Fruit fly (Drosophila melanogaster): ENCODE data around the gene Pop4.

Pop4 gene

DNA sequence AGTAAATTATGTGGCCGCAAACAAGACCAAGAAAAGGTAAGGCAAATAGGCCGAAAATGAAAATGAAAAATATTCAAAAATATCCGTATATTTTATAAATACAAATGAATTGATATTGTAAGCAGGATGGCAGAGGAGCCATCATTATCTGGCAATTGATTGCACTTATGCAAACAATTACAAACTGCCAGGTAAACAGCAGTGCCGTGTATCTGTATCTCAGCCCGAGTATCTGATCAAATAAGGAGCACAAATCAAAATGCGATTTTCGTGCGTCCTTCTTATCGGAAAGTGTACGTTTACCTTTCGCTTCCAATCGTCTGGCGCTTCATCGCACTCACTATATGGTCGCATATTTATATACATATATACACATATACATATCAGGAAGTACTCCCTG, 35.4 kb downstream of the Pop4 start:
- no peak for TF ChIP-seq CG8478 (optimal IDR thresholded peaks at IDR 0.05)
- no peak for TF ChIP-seq CTCF (optimal IDR thresholded peaks at IDR 0.05)

dm6 chr3L:7942403-7942952, 36.0 kb downstream of the Pop4 start:
- TF ChIP-seq CG8478 (optimal IDR thresholded peaks at IDR 0.05) = no peak
- no peak for TF ChIP-seq CTCF (optimal IDR thresholded peaks at IDR 0.05)

- TF ChIP-seq CTCF (optimal IDR thresholded peaks at IDR 0.05) (peak; percentile 51 to 68), CG8478 (optimal IDR thresholded peaks at IDR 0.05) (no peak)
These were observed 36.9 kb downstream of the Pop4 start for dm6 chr3L:7941514-7941913.

DNA sequence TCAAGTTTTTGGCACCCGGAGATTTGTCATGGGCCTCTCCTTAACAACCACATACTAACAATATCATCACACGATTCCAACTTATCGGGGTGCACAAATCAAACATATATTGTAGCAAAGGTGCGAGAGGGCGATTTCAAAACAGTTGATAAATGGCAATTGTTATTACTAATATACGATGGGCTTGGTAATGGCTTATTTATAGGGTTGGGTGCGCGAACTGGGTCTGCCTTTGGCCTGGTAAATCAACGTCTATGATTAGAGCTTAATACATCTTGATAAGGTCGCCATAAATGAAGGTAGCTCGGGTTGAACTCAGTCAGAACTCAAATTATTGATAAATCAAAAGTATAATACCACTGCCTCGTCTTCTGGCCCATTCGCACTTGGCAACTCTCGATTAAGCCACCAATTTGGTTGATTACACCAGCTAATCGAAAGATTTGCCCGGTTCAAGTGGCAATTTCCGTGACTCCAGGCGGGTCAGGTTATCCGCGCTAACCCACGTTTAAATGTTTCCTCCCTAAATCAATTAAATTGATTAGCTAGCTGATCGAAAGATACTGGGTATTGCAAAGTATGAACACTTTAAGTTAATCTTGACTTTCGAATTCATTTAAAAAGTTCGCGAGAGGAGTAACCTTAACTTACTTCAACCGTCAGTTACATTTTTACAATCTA, 37.8 kb downstream of the Pop4 start:
- TF ChIP-seq CTCF (optimal IDR thresholded peaks at IDR 0.05) (no peak), CG8478 (optimal IDR thresholded peaks at IDR 0.05) (no peak)

- TF ChIP-seq CG8478 (optimal IDR thresholded peaks at IDR 0.05) (no peak), CTCF (optimal IDR thresholded peaks at IDR 0.05) (no peak)
These were observed 39.8 kb downstream of the Pop4 start for dm6 chr3L:7938638-7939037.

DNA sequence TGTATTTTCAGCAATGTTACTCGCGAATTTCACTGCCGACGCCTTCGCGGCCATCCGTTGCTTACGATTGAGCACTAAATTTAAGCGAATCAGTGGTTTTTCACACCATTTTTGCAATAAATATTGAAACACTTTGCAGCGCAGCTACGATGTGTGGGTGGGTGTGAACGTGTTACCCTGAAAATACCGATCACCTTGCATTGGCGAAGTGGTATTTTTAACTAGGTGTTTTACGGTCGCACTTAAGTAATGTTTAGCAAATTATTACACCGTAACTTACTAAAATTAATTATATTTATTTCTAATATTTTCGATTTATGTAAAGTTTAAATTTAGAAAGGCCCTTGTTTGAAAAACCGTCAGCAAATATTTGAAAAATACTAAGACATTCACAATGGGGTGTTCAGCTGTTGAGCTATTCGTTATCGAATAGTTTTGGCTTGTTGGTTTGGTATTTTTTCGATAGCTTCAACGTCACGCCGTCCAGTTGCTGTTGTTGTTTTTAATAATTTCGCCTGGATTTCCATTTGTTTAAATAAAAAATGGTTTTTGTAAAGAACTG, 42.4 kb downstream of the Pop4 start, which contains the start of the genes syd and Srp9:
Gene syd, minus strand, starts transcription at position 188 of the 562 bp plus-strand sequence.
Gene Srp9, plus strand, starts transcription at position 441 of the 562 bp plus-strand sequence.
- no peak for TF ChIP-seq CTCF (optimal IDR thresholded peaks at IDR 0.05)
- no peak for TF ChIP-seq CG8478 (optimal IDR thresholded peaks at IDR 0.05)

DNA sequence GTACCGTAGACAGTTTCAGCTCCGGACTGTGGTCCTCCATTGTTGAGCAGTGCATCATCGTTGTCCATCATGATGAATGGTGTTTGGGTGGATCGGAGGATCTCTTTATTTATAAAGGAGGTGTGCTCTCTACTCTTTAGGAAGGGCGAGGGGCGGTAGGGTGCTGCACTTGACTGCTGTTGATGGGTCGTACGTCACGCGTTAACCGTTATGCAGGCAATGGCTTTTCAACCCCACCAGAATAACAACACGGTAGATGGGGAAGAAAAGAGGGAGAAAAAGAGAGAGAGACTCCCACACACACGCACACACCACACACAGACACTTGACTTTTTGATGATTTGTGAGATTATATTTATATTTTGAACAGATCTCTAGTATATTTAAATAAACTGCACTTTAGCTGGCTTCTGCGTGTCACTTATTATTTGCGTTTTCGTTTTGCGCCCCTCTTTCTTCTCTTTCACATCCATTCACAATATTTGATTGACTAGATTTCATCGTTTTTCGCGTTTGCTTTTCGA, 43.0 kb downstream of the Pop4 start:
- TF ChIP-seq CTCF (optimal IDR thresholded peaks at IDR 0.05) (no peak), CG8478 (optimal IDR thresholded peaks at IDR 0.05) (no peak)

- TF ChIP-seq CG8478 (optimal IDR thresholded peaks at IDR 0.05) (no peak), CTCF (optimal IDR thresholded peaks at IDR 0.05) (no peak)
These were observed 43.6 kb downstream of the Pop4 start for dm6 chr3L:7934857-7935256.

DNA sequence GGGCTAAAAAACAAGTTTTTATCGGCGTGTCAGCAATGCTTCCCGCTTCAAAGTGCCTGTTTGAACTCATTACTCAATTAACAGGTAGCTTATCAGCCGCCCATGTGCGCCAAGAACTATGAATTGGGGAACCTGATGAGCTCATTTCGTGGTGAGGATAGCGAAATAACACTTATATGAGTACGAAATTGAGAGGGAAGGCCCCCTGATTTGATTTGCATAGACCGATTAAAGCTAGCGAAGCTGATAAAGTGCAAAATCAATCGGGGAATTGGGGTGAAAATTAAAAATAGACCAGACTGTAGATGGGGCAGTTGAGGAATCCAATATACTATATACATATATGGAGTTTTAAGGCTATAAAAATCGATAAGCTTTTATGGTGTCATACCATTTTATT, 44.2 kb downstream of the Pop4 start:
- no peak for TF ChIP-seq CTCF (optimal IDR thresholded peaks at IDR 0.05)
- TF ChIP-seq CG8478 (optimal IDR thresholded peaks at IDR 0.05) = no peak
